Worm (Caenorhabditis elegans) whole organism, young adult: ENCODE measurements around the gene hmgr-1.

Experiments
- B0019.2 ChIP-seq: fragments of 200-800 bp; sonication (Bioruptor generic); conservative IDR thresholded peaks from 2 replicates; pipeline ENCODE4 v1.3.6; 2022; ENCODE audit warnings: missing genetic modification reagents, missing genetic modification characterization, missing compliant biosample characterization
- B0035.1 ChIP-seq: sonication (generic microtip); optimal IDR thresholded peaks from 2 replicates; lab custom pipeline; 2016; ENCODE audit warnings: missing genetic modification characterization, mild to moderate bottlenecking, missing compliant biosample characterization, missing genotype, missing genetic modification reagents
- B0336.3 ChIP-seq: fragments of 200-800 bp; sonication (Bioruptor generic); IDR thresholded peaks from 2 replicates; pipeline ENCODE4 v1.3.6; 2022; ENCODE audit warnings: missing genetic modification characterization, missing compliant biosample characterization
- C06A6.2 ChIP-seq: fragments of 200-800 bp; sonication (Bioruptor generic); conservative IDR thresholded peaks from 2 replicates; pipeline ENCODE4 v1.3.6; 2022; ENCODE audit warnings: missing genetic modification characterization, missing compliant biosample characterization
- D2030.7 ChIP-seq: fragments of 200-800 bp; sonication (Bioruptor generic); IDR thresholded peaks from 2 replicates; pipeline ENCODE4 v1.3.6; 2022; ENCODE audit warnings: missing genetic modification reagents, missing genetic modification characterization, missing compliant biosample characterization
- F10E7.11 ChIP-seq: sonication (generic microtip); optimal IDR thresholded peaks from 2 replicates; lab custom pipeline; 2017; ENCODE audit warnings: mild to moderate bottlenecking, missing genetic modification characterization, moderate library complexity, missing compliant biosample characterization
- F39B2.1 ChIP-seq: fragments of 200-800 bp; sonication (Bioruptor generic); IDR thresholded peaks from 2 replicates; pipeline ENCODE4 v1.3.6; 2022; ENCODE audit warnings: missing genetic modification reagents, missing genetic modification characterization, missing compliant biosample characterization
- F57C9.4 ChIP-seq: sonication (generic microtip); optimal IDR thresholded peaks from 2 replicates; lab custom pipeline; 2017; ENCODE audit warnings: mild to moderate bottlenecking, missing genetic modification characterization, missing compliant biosample characterization
- Y53G8AR.9 ChIP-seq: fragments of 200-800 bp; sonication (Bioruptor generic); conservative IDR thresholded peaks from 2 replicates; pipeline ENCODE4 v1.3.6; 2022; ENCODE audit warnings: missing genetic modification reagents, missing genetic modification characterization, missing compliant biosample characterization
- ama-1 ChIP-seq, 3 experiments: fragments of 150-350 bp in 1 of 3; sonication (generic microtip) in 2 of 3; optimal IDR thresholded peaks; 2 replicates each; lab custom pipeline; 2014 to 2018; ENCODE audit warnings: missing biosample characterization in 2 of 3, missing genetic modification characterization in 2 of 3, missing genetic modification reagents in 2 of 3
- aptf-2 ChIP-seq: fragments of 200-800 bp; sonication (Bioruptor generic); conservative IDR thresholded peaks from 2 replicates; pipeline ENCODE4 v1.3.6; 2022; ENCODE audit warnings: missing genetic modification reagents, missing genetic modification characterization, missing compliant biosample characterization
- aptf-3 ChIP-seq: fragments of 200-800 bp; sonication (Bioruptor generic); IDR thresholded peaks from 2 replicates; pipeline ENCODE4 v1.3.6; 2022; ENCODE audit warnings: missing genetic modification characterization, missing compliant biosample characterization
- athp-1 ChIP-seq: sonication (generic microtip); optimal IDR thresholded peaks from 2 replicates; lab custom pipeline; 2017; ENCODE audit warnings: mild to moderate bottlenecking, missing genetic modification characterization, missing compliant biosample characterization
- bed-2 ChIP-seq: fragments of 200-800 bp; sonication (Bioruptor generic); IDR thresholded peaks from 2 replicates; pipeline ENCODE4 v1.3.6; 2022; ENCODE audit warnings: missing genetic modification reagents, missing genetic modification characterization, missing compliant biosample characterization
- ccch-3 ChIP-seq: fragments of 200-800 bp; sonication (Bioruptor generic); optimal IDR thresholded peaks from 2 replicates; lab custom pipeline; 2018; ENCODE audit warnings: mild to moderate bottlenecking, missing genetic modification characterization, missing compliant biosample characterization
- cebp-1 ChIP-seq, 2 experiments: fragments of 200-800 bp in 1 of 2; sonication (Bioruptor generic) in 1 of 2; sonication (generic microtip) in 1 of 2; IDR thresholded peaks in 1 of 2; optimal IDR thresholded peaks in 1 of 2; 2 replicates each; pipeline versions ENCODE4 v1.3.6 to Lab custom; 2017 to 2022; ENCODE audit warnings: missing compliant biosample characterization in 2 of 2, missing genetic modification characterization in 2 of 2, mild to moderate bottlenecking in 1 of 2, missing genetic modification reagents in 1 of 2, moderate library complexity in 1 of 2
- ceh-100 ChIP-seq: fragments of 200-800 bp; sonication (Bioruptor generic); IDR thresholded peaks from 2 replicates; pipeline ENCODE4 v1.3.6; 2022; ENCODE audit warnings: missing genetic modification reagents, missing genetic modification characterization, missing compliant biosample characterization
- ceh-79 ChIP-seq: sonication (generic microtip); optimal IDR thresholded peaks from 2 replicates; lab custom pipeline; 2017; ENCODE audit warnings: mild to moderate bottlenecking, missing genetic modification characterization, missing compliant biosample characterization
- ceh-91 ChIP-seq: fragments of 200-800 bp; sonication (Bioruptor generic); IDR thresholded peaks from 2 replicates; pipeline ENCODE4 v1.3.6; 2022; ENCODE audit warnings: missing genetic modification reagents, missing genetic modification characterization, missing compliant biosample characterization
- egl-44 ChIP-seq: fragments of 200-800 bp; sonication (Bioruptor generic); IDR thresholded peaks from 2 replicates; pipeline ENCODE4 v1.3.6; 2022; ENCODE audit warnings: missing genetic modification reagents, missing genetic modification characterization, missing compliant biosample characterization
- fkh-3 ChIP-seq: sonication (generic microtip); optimal IDR thresholded peaks from 2 replicates; lab custom pipeline; 2016; ENCODE audit warnings: mild to moderate bottlenecking, missing genetic modification characterization, missing compliant biosample characterization
- hmg-1.2 ChIP-seq: fragments of 200-800 bp; sonication (Bioruptor generic); IDR thresholded peaks from 2 replicates; pipeline ENCODE4 v1.3.6; 2022; ENCODE audit warnings: missing genetic modification reagents, missing genetic modification characterization, missing compliant biosample characterization
- let-526 ChIP-seq: fragments of 200-800 bp; sonication (Bioruptor generic); IDR thresholded peaks from 2 replicates; pipeline ENCODE4 v1.3.6; 2022; ENCODE audit warnings: missing genetic modification reagents, missing genetic modification characterization, missing compliant biosample characterization
- lin-40 ChIP-seq: sonication (generic microtip); optimal IDR thresholded peaks from 2 replicates; lab custom pipeline; 2016; ENCODE audit warnings: missing genetic modification characterization, mild to moderate bottlenecking, missing compliant biosample characterization, missing genotype, missing genetic modification reagents
- lsl-1 ChIP-seq: fragments of 200-800 bp; sonication (Bioruptor generic); optimal IDR thresholded peaks from 2 replicates; lab custom pipeline; 2018; ENCODE audit warnings: mild to moderate bottlenecking, missing genetic modification characterization, moderate library complexity, missing compliant biosample characterization
- lsy-27 ChIP-seq: sonication (generic microtip); optimal IDR thresholded peaks from 2 replicates; lab custom pipeline; 2017; ENCODE audit warnings: missing genetic modification characterization, mild to moderate bottlenecking, missing compliant biosample characterization, antibody characterized with exemption, missing genotype, borderline replicate concordance; ENCODE audit not compliant: insufficient read depth
- madf-8 ChIP-seq: fragments of 200-800 bp; sonication (Bioruptor generic); conservative IDR thresholded peaks from 2 replicates; pipeline ENCODE4 v1.3.6; 2022; ENCODE audit warnings: missing genetic modification reagents, missing genetic modification characterization, missing compliant biosample characterization
- nhr-80 ChIP-seq: sonication (generic microtip); optimal IDR thresholded peaks from 2 replicates; lab custom pipeline; 2016; ENCODE audit warnings: missing genetic modification characterization, missing compliant biosample characterization
- nhr-90 ChIP-seq: sonication (generic microtip); optimal IDR thresholded peaks from 2 replicates; lab custom pipeline; 2016; ENCODE audit warnings: missing genotype, mild to moderate bottlenecking, missing genetic modification characterization, missing compliant biosample characterization
- pbrm-1 ChIP-seq: fragments of 200-800 bp; sonication (Bioruptor generic); IDR thresholded peaks from 2 replicates; pipeline ENCODE4 v1.3.6; 2022; ENCODE audit warnings: missing genetic modification reagents, missing genetic modification characterization, missing compliant biosample characterization
- pha-4 ChIP-seq: fragments of 150-350 bp; sonication (generic microtip); optimal IDR thresholded peaks from 2 replicates; lab custom pipeline; 2014; ENCODE audit warnings: missing biosample characterization, missing genetic modification reagents, missing genetic modification characterization
- sea-2 ChIP-seq: fragments of 200-800 bp; sonication (Bioruptor generic); IDR thresholded peaks from 2 replicates; pipeline ENCODE4 v1.3.6; 2022; ENCODE audit warnings: missing genetic modification characterization, missing compliant biosample characterization
- snpc-1.1 ChIP-seq: sonication (generic microtip); optimal IDR thresholded peaks from 2 replicates; lab custom pipeline; 2017; ENCODE audit warnings: missing genetic modification characterization, mild to moderate bottlenecking, missing compliant biosample characterization, antibody characterized with exemption, moderate library complexity, missing genotype, missing genetic modification reagents; ENCODE audit not compliant: insufficient read depth
- unc-62 ChIP-seq: fragments of 150-350 bp; optimal IDR thresholded peaks from 2 replicates; lab custom pipeline; 2014; ENCODE audit warnings: missing biosample characterization, missing genetic modification reagents, missing genetic modification characterization
- xnd-1 ChIP-seq: sonication (generic microtip); optimal IDR thresholded peaks from 2 replicates; lab custom pipeline; 2016; ENCODE audit warnings: missing genotype, missing genetic modification reagents, missing genetic modification characterization, missing compliant biosample characterization

The hmgr-1 gene

ce11 chrIII:7314927-7315547, 44.3 kb upstream of the hmgr-1 start, which contains the start of gene nspg-6:
Gene nspg-6, minus strand, starts transcription at chrIII:7314977.
- TF ChIP-seq nhr-80 (tag; lab: Kevin White, UChicago) (peak; percentile 75), pbrm-1 (no peak)

- TF ChIP-seq nhr-80 (tag; lab: Kevin White, UChicago) (peak; percentile 63), sea-2 (GFP tag; lab: Robert Waterston, UW) (no peak), lsy-27 (tag; lab: Kevin White, UChicago) (no peak), aptf-3 (GFP tag; lab: Robert Waterston, UW) (no peak)
These were observed 41.9 kb upstream of the hmgr-1 start for ce11 chrIII:7317354-7317753.

DNA sequence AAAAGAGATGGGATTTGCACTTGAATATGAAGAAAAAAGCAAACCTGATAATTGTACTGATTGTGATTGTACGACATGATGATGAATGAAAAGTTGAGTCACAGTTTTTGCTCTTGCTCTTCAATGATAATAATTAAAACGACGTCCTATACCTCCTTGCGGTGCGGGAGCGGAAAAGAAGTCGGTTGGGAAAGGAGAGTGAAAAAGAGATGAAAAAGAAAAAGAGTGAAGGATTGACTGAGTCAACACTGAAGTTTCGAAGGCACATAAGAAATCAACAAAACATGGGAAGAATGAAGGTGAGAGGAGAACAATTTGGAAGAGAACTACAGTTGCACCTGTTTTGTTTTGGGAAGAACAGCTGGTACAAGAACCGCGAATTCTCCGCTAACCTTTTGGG, 39.9 kb upstream of the hmgr-1 start, which contains the start of gene F56C9.8:
F56C9.8 (minus strand) TSS at position 120 of the 400 bp plus-strand sequence.
- TF ChIP-seq athp-1 (tag; lab: Kevin White, UChicago) (no peak), nhr-80 (tag; lab: Kevin White, UChicago) (peak; percentile 30)

- peak; percentile 7 for TF ChIP-seq pha-4 (tag; lab: Kevin White, UChicago)
- no peak for TF ChIP-seq aptf-2 (GFP tag; lab: Robert Waterston, UW)
- no peak for TF ChIP-seq lsy-27 (tag; lab: Kevin White, UChicago)
These were observed 37.3 kb upstream of the hmgr-1 start for ce11 chrIII:7322018-7322417.

ce11 chrIII:7323331-7323730, 36.0 kb upstream of the hmgr-1 start:
- TF ChIP-seq xnd-1 (tag; lab: Kevin White, UChicago): no peak
- peak; percentile 24 for TF ChIP-seq nhr-80 (tag; lab: Kevin White, UChicago)

- TF ChIP-seq B0035.1 (tag; lab: Kevin White, UChicago) (peak; percentile 26), B0019.2 (GFP tag; lab: Robert Waterston, UW) (no peak), madf-8 (GFP tag; lab: Robert Waterston, UW) (no peak), Y53G8AR.9 (GFP tag; lab: Robert Waterston, UW) (peak; percentile 53; the same call in 1 of the 2 replicates), lin-40 (peak; percentile 18), cebp-1 (GFP tag; IDR thresholded peaks at IDR 0.05; lab: Robert Waterston, UW) (no peak), cebp-1 (tag; optimal IDR thresholded peaks at IDR 0.05; lab: Kevin White, UChicago) (peak; percentile 33), hmg-1.2 (GFP tag; lab: Robert Waterston, UW) (no peak), F10E7.11 (no peak), bed-2 (GFP tag; lab: Robert Waterston, UW) (no peak), ceh-100 (GFP tag; lab: Robert Waterston, UW) (no peak), F57C9.4 (tag; lab: Kevin White, UChicago) (peak; percentile 70), B0336.3 (GFP tag; lab: Robert Waterston, UW) (peak; percentile 71), athp-1 (tag; lab: Kevin White, UChicago) (peak; percentile 78), egl-44 (GFP tag; lab: Robert Waterston, UW) (no peak), C06A6.2 (GFP tag; lab: Robert Waterston, UW) (0 out of 2 replicates have a peak, but pooled peaks have one; percentile 10), ceh-79 (tag; lab: Kevin White, UChicago) (no peak), F39B2.1 (GFP tag; lab: Robert Waterston, UW) (no peak), D2030.7 (GFP tag; lab: Robert Waterston, UW) (no peak), unc-62 (no peak), snpc-1.1 (tag; lab: Kevin White, UChicago) (no peak), ama-1 (optimal IDR thresholded peaks at IDR 0.05; lab: Kevin White, UChicago) (peak; percentile 51), ama-1 (GFP tag; optimal IDR thresholded peaks at IDR 0.05; lab: Kevin White, UChicago) (no peak), nhr-90 (no peak), ccch-3 (GFP tag; lab: Kevin White, UChicago) (no peak), lsl-1 (GFP tag; lab: Kevin White, UChicago) (no peak), ceh-91 (GFP tag; lab: Robert Waterston, UW) (no peak), fkh-3 (tag; lab: Kevin White, UChicago) (peak; percentile 27), let-526 (GFP tag; lab: Robert Waterston, UW) (0 out of 2 replicates have a peak, but pooled peaks have one; percentile 9)
These were observed 30.1 kb upstream of the hmgr-1 start, which contains the start of gene lab-2 for ce11 chrIII:7329155-7329732. Gene lab-2, minus strand, starts transcription at chrIII:7329607.
